Fruit fly (Drosophila melanogaster): ENCODE results near the gene RhoL.
A peak's percentile ranks its signal among the peaks of the same experiment; 100 is the strongest.

The RhoL gene

dm6 chr3R:9515860-9516344, 13.5 kb upstream of the RhoL start, which contains the start of the genes mRpL47, CG8176 and Kdm3 (continued):
- peak; percentile 71 for TF ChIP-seq Xbp1 (GFP tag; optimal IDR thresholded peaks at IDR 0.05)
- no peak for TF ChIP-seq CG16779 (GFP tag; IDR thresholded peaks at IDR 0.05)
- TF ChIP-seq luna (GFP tag; optimal IDR thresholded peaks at IDR 0.05), result peak; percentile 69
- no peak for TF ChIP-seq cato (GFP tag; optimal IDR thresholded peaks at IDR 0.05; ENCODE audit: borderline replicate concordance)
- peak; percentile 81 for TF ChIP-seq nerfin-1 (tag; optimal IDR thresholded peaks at IDR 0.05)
- no peak for TF ChIP-seq Hey (tag; optimal IDR thresholded peaks at IDR 0.05)
- peak; percentile 70 for TF ChIP-seq CG10543 (GFP tag; optimal IDR thresholded peaks at IDR 0.05)
- peak; percentile 97 for TF ChIP-seq CG17186 (GFP tag; optimal IDR thresholded peaks at IDR 0.05)
- TF ChIP-seq salm (tag; optimal IDR thresholded peaks at IDR 0.05), result no peak
- TF ChIP-seq CG8924 (tag; optimal IDR thresholded peaks at IDR 0.05), result peak; percentile 71
- peak; percentile 36 for TF ChIP-seq Chrac-16 (GFP tag; optimal IDR thresholded peaks at IDR 0.05)
- peak; percentile 61 for TF ChIP-seq Bteb2 (GFP tag; optimal IDR thresholded peaks at IDR 0.05)
- no peak for TF ChIP-seq CkIIα-i1 (GFP tag; IDR thresholded peaks at IDR 0.05)
- no peak for TF ChIP-seq nom (GFP tag; optimal IDR thresholded peaks at IDR 0.05)
- no peak for TF ChIP-seq CG17361 (GFP tag; IDR thresholded peaks at IDR 0.05)
- TF ChIP-seq bbx (GFP tag; IDR thresholded peaks at IDR 0.05; ENCODE audit: partially characterized antibody), result no peak
- no peak for TF ChIP-seq CG11247 (GFP tag; IDR thresholded peaks at IDR 0.05)
- TF ChIP-seq CG15601 (tag; optimal IDR thresholded peaks at IDR 0.05), result peak; percentile 81
- TF ChIP-seq CG15479 (GFP tag; optimal IDR thresholded peaks at IDR 0.05), result no peak
- peak; percentile 63 for TF ChIP-seq her (GFP tag; optimal IDR thresholded peaks at IDR 0.05)
- TF ChIP-seq CG15269 (tag; optimal IDR thresholded peaks at IDR 0.05), result no peak
- peak; percentile 94 for TF ChIP-seq YL-1 (GFP tag; optimal IDR thresholded peaks at IDR 0.05)
- TF ChIP-seq CG9609 (GFP tag; optimal IDR thresholded peaks at IDR 0.05), result peak; percentile 60
- no peak for TF ChIP-seq Taf1 (GFP tag; IDR thresholded peaks at IDR 0.05)
- no peak for TF ChIP-seq Scr (GFP tag; IDR thresholded peaks at IDR 0.05; ENCODE audit: partially characterized antibody)
- TF ChIP-seq seq (GFP tag; IDR thresholded peaks at IDR 0.05), result no peak
- peak; percentile 85 for TF ChIP-seq Myb (GFP tag; optimal IDR thresholded peaks at IDR 0.05)
- peak; percentile 66 for TF ChIP-seq Hsf (GFP tag; optimal IDR thresholded peaks at IDR 0.05)
- peak; percentile 100 for TF ChIP-seq Sry-δ (GFP tag; optimal IDR thresholded peaks at IDR 0.05)
- peak; percentile 87 for TF ChIP-seq pho (GFP tag; optimal IDR thresholded peaks at IDR 0.05)
- TF ChIP-seq tup (GFP tag; optimal IDR thresholded peaks at IDR 0.05), result no peak
- TF ChIP-seq CG13775 (GFP tag; optimal IDR thresholded peaks at IDR 0.05), result peak; percentile 35
- peak; percentile 86 for TF ChIP-seq Hmr (GFP tag; optimal IDR thresholded peaks at IDR 0.05)
- peak; percentile 89 for TF ChIP-seq CG15514 (GFP tag; optimal IDR thresholded peaks at IDR 0.05)
- TF ChIP-seq pita (GFP tag; optimal IDR thresholded peaks at IDR 0.05), result peak; percentile 93
- TF ChIP-seq CG13287 (GFP tag; IDR thresholded peaks at IDR 0.05; ENCODE audit: partially characterized antibody), result no peak
- peak; percentile 97 for TF ChIP-seq Abd-B (GFP tag; optimal IDR thresholded peaks at IDR 0.05)
- TF ChIP-seq CG30431 (GFP tag; optimal IDR thresholded peaks at IDR 0.05), result peak; percentile 19
- TF ChIP-seq slp2 (GFP tag; optimal IDR thresholded peaks at IDR 0.05), result peak; percentile 58
- no peak for TF ChIP-seq Blimp-1 (GFP tag; optimal IDR thresholded peaks at IDR 0.05)
- TF ChIP-seq E2f2 (GFP tag; IDR thresholded peaks at IDR 0.05), result no peak
- TF ChIP-seq Gug (GFP tag; IDR thresholded peaks at IDR 0.05), result peak; percentile 81; the same call in 3 of the 4 replicates
- TF ChIP-seq Dip2 (GFP tag; IDR thresholded peaks at IDR 0.05), result no peak
- peak; percentile 37 for TF ChIP-seq CG8089 (GFP tag; optimal IDR thresholded peaks at IDR 0.05)
- peak; percentile 97 for TF ChIP-seq HmgD (GFP tag; optimal IDR thresholded peaks at IDR 0.05)
- TF ChIP-seq ci (GFP tag; IDR thresholded peaks at IDR 0.05), result no peak
- TF ChIP-seq Stat92E (GFP tag; optimal IDR thresholded peaks at IDR 0.05), result peak in 1 of 3 experiments; percentile 54
- TF ChIP-seq CTCF (GFP tag; optimal IDR thresholded peaks at IDR 0.05), result peak; percentile 45
- TF ChIP-seq NC2β (GFP tag; optimal IDR thresholded peaks at IDR 0.05), result peak; percentile 78
- TF ChIP-seq ac (GFP tag; optimal IDR thresholded peaks at IDR 0.05), result no peak
- TF ChIP-seq mam (GFP tag; optimal IDR thresholded peaks at IDR 0.05), result peak; percentile 90
